1 fruit fly cellular context compared by ENCODE assay signal in the genomic region with DNA sequence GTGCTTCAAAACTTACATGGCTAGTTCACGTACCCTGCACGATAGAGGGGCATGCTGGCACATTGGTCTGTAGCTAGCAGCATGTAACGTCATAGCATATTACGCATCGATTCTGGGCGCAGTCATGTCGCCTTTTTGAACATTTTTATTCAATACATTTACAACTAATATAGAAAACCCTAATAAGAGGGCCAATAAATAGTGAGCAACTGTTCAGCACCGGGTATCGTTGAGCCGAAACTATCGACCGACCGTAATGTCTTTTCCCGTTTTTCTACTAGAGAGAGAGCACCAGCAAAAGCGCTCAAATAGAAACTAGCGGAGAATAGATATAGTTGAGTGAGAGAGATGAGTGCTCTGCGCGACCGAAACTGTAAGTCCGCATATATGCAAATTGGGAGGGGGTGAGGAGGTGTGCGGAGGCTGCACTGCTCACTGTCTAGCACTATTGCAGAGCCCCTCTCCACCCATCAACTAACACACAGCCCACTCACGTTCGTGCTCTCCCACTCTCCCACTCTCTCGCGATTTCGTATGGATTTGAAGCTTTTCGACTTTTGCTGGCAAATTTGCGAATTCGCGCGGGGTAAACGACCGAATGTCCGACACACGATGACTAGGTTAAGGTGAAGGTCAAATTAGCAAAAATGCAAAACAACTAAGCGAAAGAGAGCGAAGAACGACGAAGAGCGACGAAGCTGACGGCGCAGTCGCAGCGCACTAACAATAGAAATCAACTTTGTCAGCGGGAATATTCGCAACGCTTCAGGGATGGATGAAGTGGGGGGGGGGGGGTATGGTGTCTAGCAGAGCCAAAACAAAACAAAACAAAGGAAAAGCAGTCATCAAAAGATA.
TF ChIP-seq lines count a peak whose summit lies in the region.

No protein-coding gene starts in this region.

TF ChIP-seq in whole organism, embryonic, 481 proteins besides CTCF, POLR2A, EP300 and RAD21 (continued from another document and continues in another):
- peak; percentile 41 for TF ChIP-seq sd (tag; optimal IDR thresholded peaks at IDR 0.05; lab: Kevin White, UChicago)
- peak; percentile 76 for TF ChIP-seq ken (GFP tag; IDR thresholded peaks at IDR 0.05; lab: Robert Waterston, UW)
- TF ChIP-seq amos (GFP tag; IDR thresholded peaks at IDR 0.05; lab: Robert Waterston, UW; ENCODE audit: partially characterized antibody), result 0 out of 2 replicates have a peak, but pooled peaks have one; percentile 4
- peak; percentile 81 for TF ChIP-seq CG4730 (GFP tag; IDR thresholded peaks at IDR 0.05; lab: Robert Waterston, UW)
- TF ChIP-seq fd3F (GFP tag; optimal IDR thresholded peaks at IDR 0.05; lab: Kevin White, UChicago), result peak; percentile 73
- peak; percentile 96 for TF ChIP-seq sens (GFP tag; lab: Kevin White, UChicago)
- no peak for TF ChIP-seq Vsx1 (GFP tag; optimal IDR thresholded peaks at IDR 0.05; lab: Kevin White, UChicago)
- peak; percentile 77 for TF ChIP-seq CG13424 (tag; optimal IDR thresholded peaks at IDR 0.05; lab: Kevin White, UChicago)
- TF ChIP-seq CG3726 (GFP tag; IDR thresholded peaks at IDR 0.05; lab: Robert Waterston, UW), result peak; percentile 67; the same call in 2 of the 3 replicates
- TF ChIP-seq H15 (GFP tag; IDR thresholded peaks at IDR 0.05; lab: Robert Waterston, UW), result peak; percentile 83
- peak; percentile 71 for TF ChIP-seq Mad (GFP tag; optimal IDR thresholded peaks at IDR 0.05; lab: Kevin White, UChicago)
- TF ChIP-seq row (GFP tag; IDR thresholded peaks at IDR 0.05; lab: Robert Waterston, UW), result peak; percentile 97
- TF ChIP-seq Jarid2 (GFP tag; optimal IDR thresholded peaks at IDR 0.05; lab: Kevin White, UChicago), result peak; percentile 16
- peak; percentile 72 for TF ChIP-seq ara (GFP tag; IDR thresholded peaks at IDR 0.05; lab: Robert Waterston, UW)
- TF ChIP-seq CG10543 (GFP tag; optimal IDR thresholded peaks at IDR 0.05; lab: Kevin White, UChicago), result peak; percentile 31
- TF ChIP-seq Tbp (GFP tag; optimal IDR thresholded peaks at IDR 0.05; lab: Kevin White, UChicago), result no peak
- TF ChIP-seq CG15514 (GFP tag; optimal IDR thresholded peaks at IDR 0.05; lab: Kevin White, UChicago), result peak; percentile 56
- no peak for TF ChIP-seq pzg (GFP tag; optimal IDR thresholded peaks at IDR 0.05; lab: Kevin White, UChicago)
- TF ChIP-seq luna (GFP tag; optimal IDR thresholded peaks at IDR 0.05; lab: Kevin White, UChicago), result peak; percentile 46
- no peak for TF ChIP-seq CG4707 (GFP tag; optimal IDR thresholded peaks at IDR 0.05; lab: Kevin White, UChicago)
- TF ChIP-seq vvl (GFP tag; IDR thresholded peaks at IDR 0.05; lab: Robert Waterston, UW), result peak; percentile 84
- peak; percentile 87 for TF ChIP-seq gem (tag; optimal IDR thresholded peaks at IDR 0.05; lab: Kevin White, UChicago)
- no peak for TF ChIP-seq gce (GFP tag; IDR thresholded peaks at IDR 0.05; lab: Robert Waterston, UW)
- no peak for TF ChIP-seq lola (GFP tag; optimal IDR thresholded peaks at IDR 0.05; lab: Kevin White, UChicago)
- peak; percentile 89 for TF ChIP-seq CG32532 (GFP tag; IDR thresholded peaks at IDR 0.05; lab: Robert Waterston, UW)
- TF ChIP-seq repo (GFP tag; optimal IDR thresholded peaks at IDR 0.05; lab: Kevin White, UChicago), result peak; percentile 73
- TF ChIP-seq CG18011 (GFP tag; optimal IDR thresholded peaks at IDR 0.05; lab: Kevin White, UChicago), result peak; percentile 66
- no peak for TF ChIP-seq CG6254 (GFP tag; optimal IDR thresholded peaks at IDR 0.05; lab: Kevin White, UChicago)
- no peak for TF ChIP-seq slou (GFP tag; optimal IDR thresholded peaks at IDR 0.05; lab: Kevin White, UChicago)
- TF ChIP-seq CG16815 (GFP tag; optimal IDR thresholded peaks at IDR 0.05; lab: Kevin White, UChicago), result peak; percentile 70
- peak; percentile 42 for TF ChIP-seq CG12744 (GFP tag; optimal IDR thresholded peaks at IDR 0.05; lab: Kevin White, UChicago)
- TF ChIP-seq vnd (GFP tag; IDR thresholded peaks at IDR 0.05; lab: Robert Waterston, UW; ENCODE audit: partially characterized antibody), result no peak
- TF ChIP-seq Nf-YB (GFP tag; optimal IDR thresholded peaks at IDR 0.05; lab: Kevin White, UChicago), result peak; percentile 32
- TF ChIP-seq Fer3 (tag; optimal IDR thresholded peaks at IDR 0.05; lab: Kevin White, UChicago), result peak; percentile 74
- TF ChIP-seq tup (GFP tag; optimal IDR thresholded peaks at IDR 0.05; lab: Kevin White, UChicago), result peak; percentile 41
- no peak for TF ChIP-seq Spps (tag; optimal IDR thresholded peaks at IDR 0.05; lab: Kevin White, UChicago)
- peak; percentile 59 for TF ChIP-seq da (GFP tag; optimal IDR thresholded peaks at IDR 0.05; lab: Kevin White, UChicago)
- no peak for TF ChIP-seq CG2202 (tag; optimal IDR thresholded peaks at IDR 0.05; lab: Kevin White, UChicago)
- TF ChIP-seq CG7357 (GFP tag; IDR thresholded peaks at IDR 0.05; lab: Robert Waterston, UW), result peak; percentile 70
- no peak for TF ChIP-seq aop (GFP tag; IDR thresholded peaks at IDR 0.05; lab: Robert Waterston, UW)
- TF ChIP-seq mld (GFP tag; IDR thresholded peaks at IDR 0.05; lab: Robert Waterston, UW; ENCODE audit: partially characterized antibody), result no peak
- TF ChIP-seq Atf6 (GFP tag; IDR thresholded peaks at IDR 0.05; lab: Robert Waterston, UW), result peak; percentile 89
- peak; percentile 80 for TF ChIP-seq CG11504 (tag; optimal IDR thresholded peaks at IDR 0.05; lab: Kevin White, UChicago)
- no peak for TF ChIP-seq gfzf (GFP tag; optimal IDR thresholded peaks at IDR 0.05; lab: Kevin White, UChicago)
- peak; percentile 89 for TF ChIP-seq CG14441 (GFP tag; IDR thresholded peaks at IDR 0.05; lab: Robert Waterston, UW)
- peak; percentile 56 for TF ChIP-seq CG12236 (GFP tag; optimal IDR thresholded peaks at IDR 0.05; lab: Kevin White, UChicago)
- peak; percentile 86 for TF ChIP-seq CG14050 (GFP tag; IDR thresholded peaks at IDR 0.05; lab: Robert Waterston, UW)
- TF ChIP-seq cwo (GFP tag; optimal IDR thresholded peaks at IDR 0.05; lab: Kevin White, UChicago), result peak; percentile 72
- peak; percentile 87 for TF ChIP-seq tgo (GFP tag; IDR thresholded peaks at IDR 0.05; lab: Robert Waterston, UW)
- no peak for TF ChIP-seq pros (GFP tag; optimal IDR thresholded peaks at IDR 0.05; lab: Kevin White, UChicago)
- peak; percentile 65 for TF ChIP-seq scrt (GFP tag; optimal IDR thresholded peaks at IDR 0.05; lab: Kevin White, UChicago)
- TF ChIP-seq twi (tag; optimal IDR thresholded peaks at IDR 0.05; lab: Kevin White, UChicago), result peak; percentile 23
- TF ChIP-seq Adf1 (GFP tag; IDR thresholded peaks at IDR 0.05; lab: Robert Waterston, UW), result peak; percentile 63
- peak; percentile 73 for TF ChIP-seq Taf1 (GFP tag; IDR thresholded peaks at IDR 0.05; lab: Robert Waterston, UW)
- peak; percentile 66 for TF ChIP-seq CG6813 (GFP tag; optimal IDR thresholded peaks at IDR 0.05; lab: Kevin White, UChicago)
- peak; percentile 66 for TF ChIP-seq CG11398 (GFP tag; optimal IDR thresholded peaks at IDR 0.05; lab: Kevin White, UChicago)
- TF ChIP-seq ewg (GFP tag; optimal IDR thresholded peaks at IDR 0.05; lab: Kevin White, UChicago), result peak; percentile 60
- no peak for TF ChIP-seq hbn (GFP tag; IDR thresholded peaks at IDR 0.05; lab: Robert Waterston, UW; ENCODE audit: partially characterized antibody)
- peak; percentile 89 for TF ChIP-seq Dip3 (GFP tag; optimal IDR thresholded peaks at IDR 0.05; lab: Kevin White, UChicago)
- TF ChIP-seq zfh2 (GFP tag; optimal IDR thresholded peaks at IDR 0.05; lab: Kevin White, UChicago), result peak; percentile 90
- peak; percentile 98 for TF ChIP-seq Med (GFP tag; lab: Kevin White, UChicago)
- no peak for TF ChIP-seq eve (GFP tag; optimal IDR thresholded peaks at IDR 0.05; lab: Kevin White, UChicago)
- peak; percentile 8 for TF ChIP-seq CG5180 (GFP tag; optimal IDR thresholded peaks at IDR 0.05; lab: Kevin White, UChicago)
- TF ChIP-seq Lpt (GFP tag; optimal IDR thresholded peaks at IDR 0.05; lab: Kevin White, UChicago), result no peak
- TF ChIP-seq HmgZ (tag; optimal IDR thresholded peaks at IDR 0.05; lab: Kevin White, UChicago), result peak; percentile 75
- TF ChIP-seq CG7839 (tag; optimal IDR thresholded peaks at IDR 0.05; lab: Kevin White, UChicago), result peak; percentile 88
- peak; percentile 17 for TF ChIP-seq CG3407 (GFP tag; optimal IDR thresholded peaks at IDR 0.05; lab: Kevin White, UChicago)
- TF ChIP-seq CG11093 (GFP tag; IDR thresholded peaks at IDR 0.05; lab: Robert Waterston, UW), result peak; percentile 80; the same call in 2 of the 3 replicates
- TF ChIP-seq jumu (GFP tag; optimal IDR thresholded peaks at IDR 0.05; lab: Kevin White, UChicago), result peak; percentile 83
- peak; percentile 61 for TF ChIP-seq Six4 (GFP tag; optimal IDR thresholded peaks at IDR 0.05; lab: Kevin White, UChicago)
- no peak for TF ChIP-seq Hey (tag; optimal IDR thresholded peaks at IDR 0.05; lab: Kevin White, UChicago)
- TF ChIP-seq nau (GFP tag; optimal IDR thresholded peaks at IDR 0.05; lab: Kevin White, UChicago), result peak; percentile 77
- TF ChIP-seq CG30403 (GFP tag; optimal IDR thresholded peaks at IDR 0.05; lab: Kevin White, UChicago), result peak; percentile 88
- TF ChIP-seq CG8281 (tag; optimal IDR thresholded peaks at IDR 0.05; lab: Kevin White, UChicago), result peak; percentile 24
- peak; percentile 86 for TF ChIP-seq Ada2b (GFP tag; IDR thresholded peaks at IDR 0.05; lab: Robert Waterston, UW)
- TF ChIP-seq Sin3A (optimal IDR thresholded peaks at IDR 0.05; lab: Kevin White, UChicago), result no peak
- TF ChIP-seq tx (GFP tag; optimal IDR thresholded peaks at IDR 0.05; lab: Kevin White, UChicago), result peak; percentile 73
- TF ChIP-seq CG7928 (GFP tag; optimal IDR thresholded peaks at IDR 0.05; lab: Kevin White, UChicago), result peak; percentile 56
- TF ChIP-seq NFAT (GFP tag; IDR thresholded peaks at IDR 0.05; lab: Robert Waterston, UW), result peak; percentile 69
- TF ChIP-seq Atf3 (GFP tag; optimal IDR thresholded peaks at IDR 0.05; lab: Kevin White, UChicago), result peak; percentile 70
- TF ChIP-seq ems (GFP tag; optimal IDR thresholded peaks at IDR 0.05; lab: Kevin White, UChicago), result peak; percentile 75
- no peak for TF ChIP-seq Elba2 (GFP tag; optimal IDR thresholded peaks at IDR 0.05; lab: Kevin White, UChicago)
- no peak for TF ChIP-seq YL-1 (GFP tag; optimal IDR thresholded peaks at IDR 0.05; lab: Kevin White, UChicago)
- peak; percentile 56 for TF ChIP-seq CG6683 (GFP tag; optimal IDR thresholded peaks at IDR 0.05; lab: Kevin White, UChicago)
- TF ChIP-seq Ravus (GFP tag; IDR thresholded peaks at IDR 0.05; lab: Robert Waterston, UW), result peak; percentile 68
- peak; percentile 89 for TF ChIP-seq Sox102F (GFP tag; optimal IDR thresholded peaks at IDR 0.05; lab: Kevin White, UChicago)
- no peak for TF ChIP-seq h (optimal IDR thresholded peaks at IDR 0.05; lab: Kevin White, UChicago)
- no peak for TF ChIP-seq sr (GFP tag; IDR thresholded peaks at IDR 0.05; lab: Robert Waterston, UW)
- TF ChIP-seq bbx (GFP tag; IDR thresholded peaks at IDR 0.05; lab: Robert Waterston, UW; ENCODE audit: partially characterized antibody), result no peak
- TF ChIP-seq E2f1 (GFP tag; IDR thresholded peaks at IDR 0.05; lab: Robert Waterston, UW), result peak; percentile 79
- peak; percentile 78 for TF ChIP-seq crol (GFP tag; IDR thresholded peaks at IDR 0.05; lab: Robert Waterston, UW)
- peak; percentile 44 for TF ChIP-seq trh (GFP tag; optimal IDR thresholded peaks at IDR 0.05; lab: Kevin White, UChicago)
- TF ChIP-seq CG10274 (GFP tag; optimal IDR thresholded peaks at IDR 0.05; lab: Kevin White, UChicago), result peak; percentile 59
- peak; percentile 41 for TF ChIP-seq CG17829 (tag; optimal IDR thresholded peaks at IDR 0.05; lab: Kevin White, UChicago)
- TF ChIP-seq HHEX (GFP tag; optimal IDR thresholded peaks at IDR 0.05; lab: Kevin White, UChicago), result peak; percentile 62
- TF ChIP-seq CG6175 (GFP tag; IDR thresholded peaks at IDR 0.05; lab: Robert Waterston, UW), result peak; percentile 57; the same call in 1 of the 3 replicates
- TF ChIP-seq Aef1 (GFP tag; IDR thresholded peaks at IDR 0.05; lab: Robert Waterston, UW), result peak; percentile 87
- TF ChIP-seq CG8478 (optimal IDR thresholded peaks at IDR 0.05; lab: Kevin White, UChicago), result no peak
- TF ChIP-seq ind (GFP tag; optimal IDR thresholded peaks at IDR 0.05; lab: Kevin White, UChicago), result peak; percentile 85
- TF ChIP-seq unpg (GFP tag; optimal IDR thresholded peaks at IDR 0.05; lab: Kevin White, UChicago), result peak; percentile 84
- peak; percentile 17 for TF ChIP-seq zen (tag; optimal IDR thresholded peaks at IDR 0.05; lab: Kevin White, UChicago)
- peak; percentile 58 for TF ChIP-seq CG13894 (tag; optimal IDR thresholded peaks at IDR 0.05; lab: Kevin White, UChicago)
- peak; percentile 9 for TF ChIP-seq CG6765 (GFP tag; optimal IDR thresholded peaks at IDR 0.05; lab: Kevin White, UChicago)
- TF ChIP-seq Pdp1 (GFP tag; optimal IDR thresholded peaks at IDR 0.05; lab: Kevin White, UChicago), result peak; percentile 85 to 87
- TF ChIP-seq CG14860 (GFP tag; IDR thresholded peaks at IDR 0.05; lab: Robert Waterston, UW; ENCODE audit: partially characterized antibody), result no peak
- TF ChIP-seq CG8290 (GFP tag; optimal IDR thresholded peaks at IDR 0.05; lab: Kevin White, UChicago), result no peak
- TF ChIP-seq CG8290 (tag; optimal IDR thresholded peaks at IDR 0.05; lab: Kevin White, UChicago), result peak in 1 of 2 experiments; percentile 74
- TF ChIP-seq CG13123 (GFP tag; optimal IDR thresholded peaks at IDR 0.05; lab: Kevin White, UChicago), result no peak
- TF ChIP-seq CG30020 (tag; optimal IDR thresholded peaks at IDR 0.05; lab: Kevin White, UChicago), result no peak
- peak; percentile 66; the same call in 1 of the 3 replicates for TF ChIP-seq jigr1 (GFP tag; IDR thresholded peaks at IDR 0.05; lab: Robert Waterston, UW)
- TF ChIP-seq Neu2 (GFP tag; optimal IDR thresholded peaks at IDR 0.05; lab: Kevin White, UChicago; ENCODE audit: borderline replicate concordance), result no peak
- TF ChIP-seq CkIIα-i1 (GFP tag; IDR thresholded peaks at IDR 0.05; lab: Robert Waterston, UW), result no peak; the same call in 1 of the 2 replicates
- TF ChIP-seq CG30431 (GFP tag; optimal IDR thresholded peaks at IDR 0.05; lab: Kevin White, UChicago), result peak; percentile 55
- no peak for TF ChIP-seq CG17568 (GFP tag; optimal IDR thresholded peaks at IDR 0.05; lab: Kevin White, UChicago)
- TF ChIP-seq CG4282 (GFP tag; optimal IDR thresholded peaks at IDR 0.05; lab: Kevin White, UChicago), result no peak
- TF ChIP-seq CG17361 (GFP tag; IDR thresholded peaks at IDR 0.05; lab: Robert Waterston, UW), result no peak; the same call in 1 of the 3 replicates
- TF ChIP-seq CG12391 (tag; optimal IDR thresholded peaks at IDR 0.05; lab: Kevin White, UChicago), result peak; percentile 70
- peak; percentile 66 for TF ChIP-seq CG32767 (GFP tag; IDR thresholded peaks at IDR 0.05; lab: Robert Waterston, UW)
- TF ChIP-seq prd (optimal IDR thresholded peaks at IDR 0.05; lab: Kevin White, UChicago), result no peak
- TF ChIP-seq prd (GFP tag; IDR thresholded peaks at IDR 0.05; lab: Robert Waterston, UW), result peak; percentile 90
- TF ChIP-seq gro (GFP tag; optimal IDR thresholded peaks at IDR 0.05; lab: Kevin White, UChicago), result no peak
- TF ChIP-seq CG31365 (tag; optimal IDR thresholded peaks at IDR 0.05; lab: Kevin White, UChicago), result peak; percentile 12
